Worm (Caenorhabditis elegans) whole organism, L4 larva: Measurements from ENCODE around the gene acl-12.

ENCODE experiments used
- T26A8.4 ChIP-seq: fragments of 200-800 bp; sonication (Bioruptor generic); IDR thresholded peaks from 2 replicates; pipeline ENCODE4 v1.3.6; 2022; ENCODE audit warnings: missing genetic modification characterization, missing compliant biosample characterization
- arid-1 ChIP-seq: fragments of 200-800 bp; sonication (Bioruptor generic); conservative IDR thresholded peaks from 2 replicates; pipeline ENCODE4 v1.3.6; 2022; ENCODE audit warnings: missing genetic modification reagents, missing genetic modification characterization, missing compliant biosample characterization
- dpl-1 ChIP-seq: fragments of 150-350 bp; optimal IDR thresholded peaks from 2 replicates; lab custom pipeline; 2014; ENCODE audit warnings: missing biosample characterization, missing genetic modification reagents, missing genetic modification characterization
- lin-13 ChIP-seq: fragments of 150-350 bp; optimal IDR thresholded peaks from 2 replicates; lab custom pipeline; 2014; ENCODE audit warnings: missing biosample characterization, missing genetic modification reagents, missing genetic modification characterization
- lin-15B ChIP-seq: fragments of 150-350 bp; sonication (generic microtip); optimal IDR thresholded peaks from 3 replicates; lab custom pipeline; 2014; ENCODE audit warnings: missing biosample characterization, missing genetic modification characterization
- mdl-1 ChIP-seq, 2 experiments: fragments of 150-350 bp in 1 of 2; sonication (generic microtip) in 1 of 2; optimal IDR thresholded peaks; 2 replicates each; lab custom pipeline; 2014 to 2017; ENCODE audit warnings: missing biosample characterization in 2 of 2, missing genetic modification characterization in 2 of 2
- mep-1 ChIP-seq: fragments of 150-350 bp; sonication (generic microtip); optimal IDR thresholded peaks from 3 replicates; lab custom pipeline; 2014; ENCODE audit warnings: missing biosample characterization, missing genetic modification characterization
- nhr-77 ChIP-seq: fragments of 150-350 bp; optimal IDR thresholded peaks from 2 replicates; lab custom pipeline; 2014; ENCODE audit warnings: missing biosample characterization, missing genetic modification characterization
- pha-4 ChIP-seq, 2 experiments: fragments of 150-350 bp in 1 of 2; fragments of 200-800 bp in 1 of 2; sonication (Bioruptor generic) in 1 of 2; IDR thresholded peaks in 1 of 2; optimal IDR thresholded peaks in 1 of 2; 2 replicates each; pipeline versions ENCODE4 v1.3.6 to Lab custom; 2014 to 2022; ENCODE audit warnings: missing genetic modification characterization in 2 of 2, missing genetic modification reagents in 2 of 2, missing biosample characterization in 1 of 2, missing compliant biosample characterization in 1 of 2
- spr-1 ChIP-seq: sonication (generic microtip); optimal IDR thresholded peaks from 2 replicates; lab custom pipeline; 2016; ENCODE audit warnings: mild to moderate bottlenecking, missing genetic modification characterization, missing compliant biosample characterization
- unc-39 ChIP-seq: sonication (generic microtip); optimal IDR thresholded peaks from 2 replicates; lab custom pipeline; 2017; ENCODE audit warnings: missing biosample characterization, missing genetic modification characterization
- unc-62 ChIP-seq, 3 experiments: fragments of 150-350 bp in 1 of 3; sonication (generic microtip); optimal IDR thresholded peaks in 2 of 3; peaks in 1 of 3; 1 replicate in 1 of 3; 2 replicates in 2 of 3; lab custom pipeline; 2014 to 2017; ENCODE audit warnings: missing biosample characterization in 3 of 3, missing genetic modification characterization in 3 of 3, missing genetic modification reagents in 3 of 3, missing genotype in 1 of 3

DNA sequence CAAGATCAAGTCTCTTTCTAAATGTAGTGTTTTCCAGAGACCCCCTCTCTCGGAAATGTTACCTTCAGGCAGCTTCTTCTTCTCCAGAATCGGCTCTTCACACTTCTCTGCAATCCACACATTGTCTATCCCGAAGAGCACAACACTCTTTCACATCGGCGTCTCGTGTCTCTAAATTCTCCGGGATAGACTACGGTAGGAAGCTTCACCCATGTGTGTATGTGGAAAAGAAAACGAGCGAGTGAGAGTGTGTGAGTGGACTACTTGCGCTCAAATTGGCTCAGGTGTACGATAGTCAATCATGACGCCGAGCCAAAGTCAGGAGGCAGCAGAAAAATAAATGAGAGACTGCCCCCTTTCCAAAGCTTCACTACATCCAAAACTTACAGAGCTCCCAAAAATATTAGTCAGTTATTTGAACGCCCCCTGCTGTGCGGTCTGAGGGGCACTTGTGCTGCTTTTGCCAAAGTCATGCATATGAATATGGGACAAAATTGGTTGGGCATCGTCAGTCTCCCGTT, 14.8 kb upstream of the acl-12 start:
- TF ChIP-seq T26A8.4 (GFP tag; lab: Robert Waterston, UW) (no peak), lin-13 (no peak), spr-1 (tag; lab: Kevin White, UChicago) (no peak), mdl-1 (tag; optimal IDR thresholded peaks at IDR 0.05; lab: Kevin White, UChicago) (no peak), nhr-77 (tag; lab: Kevin White, UChicago) (no peak), arid-1 (GFP tag; lab: Robert Waterston, UW) (no peak), mep-1 (tag; lab: Kevin White, UChicago) (no peak), unc-62 (GFP tag; optimal IDR thresholded peaks at IDR 0.05 in 1 of 2; lab: Kevin White, UChicago) (no peak), unc-62 (tag; optimal IDR thresholded peaks at IDR 0.05; lab: Kevin White, UChicago) (no peak), pha-4 (GFP tag; IDR thresholded peaks at IDR 0.05; lab: Robert Waterston, UW) (no peak), pha-4 (tag; optimal IDR thresholded peaks at IDR 0.05; lab: Kevin White, UChicago) (no peak), unc-39 (tag; lab: Kevin White, UChicago) (no peak), lin-15B (no peak), dpl-1 (GFP tag; lab: Kevin White, UChicago) (no peak)
